Worm (Caenorhabditis elegans) whole organism, young adult: ENCODE measurements around the gene ZK1321.1.
A peak's percentile ranks its signal among the peaks of the same experiment; 100 is the strongest.

Experiments used
- B0336.3 ChIP-seq: fragments of 200-800 bp; sonication (Bioruptor generic); IDR thresholded peaks from 2 replicates; pipeline ENCODE4 v1.3.6; 2022; ENCODE audit warnings: missing genetic modification characterization, missing compliant biosample characterization
- D2030.7 ChIP-seq: fragments of 200-800 bp; sonication (Bioruptor generic); IDR thresholded peaks from 2 replicates; pipeline ENCODE4 v1.3.6; 2022; ENCODE audit warnings: missing genetic modification reagents, missing genetic modification characterization, missing compliant biosample characterization
- F10E7.11 ChIP-seq: sonication (generic microtip); optimal IDR thresholded peaks from 2 replicates; lab custom pipeline; 2017; ENCODE audit warnings: mild to moderate bottlenecking, missing genetic modification characterization, moderate library complexity, missing compliant biosample characterization
- F37B4.10 ChIP-seq: fragments of 200-800 bp; sonication (Bioruptor generic); IDR thresholded peaks from 2 replicates; pipeline ENCODE4 v1.3.6; 2022; ENCODE audit warnings: missing genetic modification characterization, missing compliant biosample characterization
- F49E8.2 ChIP-seq: sonication (generic microtip); optimal IDR thresholded peaks from 3 replicates; lab custom pipeline; 2017; ENCODE audit warnings: missing genetic modification characterization, mild to moderate bottlenecking, missing compliant biosample characterization, antibody characterized with exemption, moderate library complexity; ENCODE audit not compliant: insufficient read depth
- K11D2.4 ChIP-seq: fragments of 200-800 bp; sonication (Bioruptor generic); IDR thresholded peaks from 2 replicates; pipeline ENCODE4 v1.3.6; 2022; ENCODE audit warnings: missing genetic modification reagents, missing genetic modification characterization, missing compliant biosample characterization
- K12H6.12 ChIP-seq: fragments of 200-800 bp; sonication (Bioruptor generic); optimal IDR thresholded peaks from 2 replicates; lab custom pipeline; 2018; ENCODE audit warnings: mild to moderate bottlenecking, missing genetic modification characterization, missing compliant biosample characterization
- T07F8.4 ChIP-seq: sonication (generic microtip); optimal IDR thresholded peaks from 2 replicates; lab custom pipeline; 2016; ENCODE audit warnings: mild to moderate bottlenecking, missing genetic modification characterization, moderate library complexity, missing compliant biosample characterization
- T26A5.8 ChIP-seq: sonication (generic microtip); optimal IDR thresholded peaks from 2 replicates; lab custom pipeline; 2016; ENCODE audit warnings: missing genetic modification characterization, missing compliant biosample characterization
- Y53F4B.3 ChIP-seq: fragments of 200-800 bp; sonication (Bioruptor generic); IDR thresholded peaks from 2 replicates; pipeline ENCODE4 v1.3.6; 2022; ENCODE audit warnings: missing genetic modification reagents, missing genetic modification characterization, missing compliant biosample characterization
- Y53G8AR.9 ChIP-seq: fragments of 200-800 bp; sonication (Bioruptor generic); conservative IDR thresholded peaks from 2 replicates; pipeline ENCODE4 v1.3.6; 2022; ENCODE audit warnings: missing genetic modification reagents, missing genetic modification characterization, missing compliant biosample characterization
- Y67H2A.10 ChIP-seq: fragments of 200-800 bp; sonication (Bioruptor generic); conservative IDR thresholded peaks from 2 replicates; pipeline ENCODE4 v1.3.6; 2022; ENCODE audit warnings: missing genetic modification reagents, missing genetic modification characterization, missing compliant biosample characterization
- Y95B8A.8 ChIP-seq: fragments of 200-800 bp; sonication (Bioruptor generic); IDR thresholded peaks from 2 replicates; pipeline ENCODE4 v1.3.6; 2022; ENCODE audit warnings: missing genetic modification reagents, missing genetic modification characterization, missing compliant biosample characterization
- akir-1 ChIP-seq: fragments of 200-800 bp; sonication (Bioruptor generic); optimal IDR thresholded peaks from 2 replicates; lab custom pipeline; 2018; ENCODE audit warnings: mild to moderate bottlenecking, missing genetic modification characterization, moderate library complexity, missing compliant biosample characterization
- attf-3 ChIP-seq: fragments of 200-800 bp; sonication (Bioruptor generic); conservative IDR thresholded peaks from 2 replicates; pipeline ENCODE4 v1.3.6; 2022; ENCODE audit warnings: missing genetic modification reagents, missing genetic modification characterization, missing compliant biosample characterization
- ccch-3 ChIP-seq: fragments of 200-800 bp; sonication (Bioruptor generic); optimal IDR thresholded peaks from 2 replicates; lab custom pipeline; 2018; ENCODE audit warnings: mild to moderate bottlenecking, missing genetic modification characterization, missing compliant biosample characterization
- ceh-100 ChIP-seq: fragments of 200-800 bp; sonication (Bioruptor generic); IDR thresholded peaks from 2 replicates; pipeline ENCODE4 v1.3.6; 2022; ENCODE audit warnings: missing genetic modification reagents, missing genetic modification characterization, missing compliant biosample characterization
- ceh-27 ChIP-seq: fragments of 200-800 bp; sonication (Bioruptor generic); optimal IDR thresholded peaks from 2 replicates; lab custom pipeline; 2018; ENCODE audit warnings: mild to moderate bottlenecking, missing genetic modification characterization, moderate library complexity, missing compliant biosample characterization
- ceh-91 ChIP-seq: fragments of 200-800 bp; sonication (Bioruptor generic); IDR thresholded peaks from 2 replicates; pipeline ENCODE4 v1.3.6; 2022; ENCODE audit warnings: missing genetic modification reagents, missing genetic modification characterization, missing compliant biosample characterization
- chd-7 ChIP-seq: sonication (generic microtip); optimal IDR thresholded peaks from 2 replicates; lab custom pipeline; 2016; ENCODE audit warnings: mild to moderate bottlenecking, missing genetic modification characterization, moderate library complexity, missing compliant biosample characterization
- efl-1 ChIP-seq: fragments of 150-350 bp; optimal IDR thresholded peaks from 2 replicates; lab custom pipeline; 2014; ENCODE audit warnings: missing biosample characterization, missing genetic modification reagents, missing genetic modification characterization
- egl-18 ChIP-seq: fragments of 200-800 bp; sonication (Bioruptor generic); IDR thresholded peaks from 2 replicates; pipeline ENCODE4 v1.3.6; 2022; ENCODE audit warnings: missing genetic modification reagents, missing genetic modification characterization, missing compliant biosample characterization
- egl-44 ChIP-seq: fragments of 200-800 bp; sonication (Bioruptor generic); IDR thresholded peaks from 2 replicates; pipeline ENCODE4 v1.3.6; 2022; ENCODE audit warnings: missing genetic modification reagents, missing genetic modification characterization, missing compliant biosample characterization
- ekl-4 ChIP-seq: fragments of 200-800 bp; sonication (Bioruptor generic); IDR thresholded peaks from 2 replicates; pipeline ENCODE4 v1.3.6; 2022; ENCODE audit warnings: missing genetic modification reagents, missing genetic modification characterization, missing compliant biosample characterization
- ets-4 ChIP-seq: fragments of 200-800 bp; sonication (Bioruptor generic); optimal IDR thresholded peaks from 2 replicates; lab custom pipeline; 2018; ENCODE audit warnings: mild to moderate bottlenecking, missing genetic modification characterization, missing compliant biosample characterization
- fkh-3 ChIP-seq: sonication (generic microtip); optimal IDR thresholded peaks from 2 replicates; lab custom pipeline; 2016; ENCODE audit warnings: mild to moderate bottlenecking, missing genetic modification characterization, missing compliant biosample characterization
- him-1 ChIP-seq: sonication (generic microtip); optimal IDR thresholded peaks from 2 replicates; lab custom pipeline; 2016; ENCODE audit warnings: missing genotype, missing genetic modification reagents, missing genetic modification characterization, missing compliant biosample characterization
- hlh-12 ChIP-seq: sonication (generic microtip); optimal IDR thresholded peaks from 2 replicates; lab custom pipeline; 2016; ENCODE audit warnings: missing genetic modification characterization, missing compliant biosample characterization
- hmg-20 ChIP-seq: fragments of 200-800 bp; sonication (Bioruptor generic); IDR thresholded peaks from 2 replicates; pipeline ENCODE4 v1.3.6; 2022; ENCODE audit warnings: missing genetic modification reagents, missing genetic modification characterization, missing compliant biosample characterization
- let-526 ChIP-seq: fragments of 200-800 bp; sonication (Bioruptor generic); IDR thresholded peaks from 2 replicates; pipeline ENCODE4 v1.3.6; 2022; ENCODE audit warnings: missing genetic modification reagents, missing genetic modification characterization, missing compliant biosample characterization
- lin-35 ChIP-seq, 3 experiments: fragments of 150-350 bp in 2 of 3; sonication (generic microtip) in 1 of 3; optimal IDR thresholded peaks; 2 replicates each; lab custom pipeline; 2014 to 2018; ENCODE audit warnings: missing biosample characterization in 3 of 3, missing genetic modification characterization in 3 of 3, missing genetic modification reagents in 3 of 3
- lin-54 ChIP-seq: fragments of 200-800 bp; sonication (Bioruptor generic); optimal IDR thresholded peaks from 2 replicates; lab custom pipeline; 2018; ENCODE audit warnings: mild to moderate bottlenecking, missing genetic modification characterization, missing compliant biosample characterization
- lir-1 ChIP-seq: fragments of 200-800 bp; sonication (Bioruptor generic); conservative IDR thresholded peaks from 2 replicates; pipeline ENCODE4 v1.3.6; 2022; ENCODE audit warnings: missing genetic modification reagents, missing genetic modification characterization, missing compliant biosample characterization
- mel-28 ChIP-seq: sonication (generic microtip); optimal IDR thresholded peaks from 2 replicates; lab custom pipeline; 2016; ENCODE audit warnings: borderline replicate concordance, mild to moderate bottlenecking, missing genetic modification characterization, missing compliant biosample characterization
- nfya-2 ChIP-seq: fragments of 200-800 bp; sonication (Bioruptor generic); IDR thresholded peaks from 2 replicates; pipeline ENCODE4 v1.3.6; 2022; ENCODE audit warnings: missing genetic modification reagents, missing genetic modification characterization, missing compliant biosample characterization
- nfyb-1 ChIP-seq: fragments of 200-800 bp; sonication (Bioruptor generic); IDR thresholded peaks from 2 replicates; pipeline ENCODE4 v1.3.6; 2022; ENCODE audit warnings: missing genetic modification reagents, missing genetic modification characterization, missing compliant biosample characterization
- nhr-80 ChIP-seq: sonication (generic microtip); optimal IDR thresholded peaks from 2 replicates; lab custom pipeline; 2016; ENCODE audit warnings: missing genetic modification characterization, missing compliant biosample characterization
- pha-4 ChIP-seq: fragments of 150-350 bp; sonication (generic microtip); optimal IDR thresholded peaks from 2 replicates; lab custom pipeline; 2014; ENCODE audit warnings: missing biosample characterization, missing genetic modification reagents, missing genetic modification characterization
- rcor-1 ChIP-seq: fragments of 200-800 bp; sonication (Bioruptor generic); IDR thresholded peaks from 2 replicates; pipeline ENCODE4 v1.3.6; 2022; ENCODE audit warnings: missing genetic modification reagents, missing genetic modification characterization, missing compliant biosample characterization
- repo-1 ChIP-seq: sonication (generic microtip); optimal IDR thresholded peaks from 2 replicates; lab custom pipeline; 2017; ENCODE audit warnings: mild to moderate bottlenecking, missing genetic modification characterization, missing compliant biosample characterization
- rpc-1 ChIP-seq, 2 experiments: fragments of 150-350 bp in 1 of 2; sonication (generic microtip) in 1 of 2; optimal IDR thresholded peaks; 2 replicates each; lab custom pipeline; 2014 to 2018; ENCODE audit warnings: missing biosample characterization in 1 of 2, missing genetic modification characterization in 1 of 2, missing genetic modification reagents in 1 of 2, missing genotype in 1 of 2
- snpc-1.1 ChIP-seq: sonication (generic microtip); optimal IDR thresholded peaks from 2 replicates; lab custom pipeline; 2017; ENCODE audit warnings: missing genetic modification characterization, mild to moderate bottlenecking, missing compliant biosample characterization, antibody characterized with exemption, moderate library complexity, missing genotype, missing genetic modification reagents; ENCODE audit not compliant: insufficient read depth
- snpc-1.3 ChIP-seq: sonication (generic microtip); optimal IDR thresholded peaks from 2 replicates; lab custom pipeline; 2017; ENCODE audit warnings: missing genetic modification characterization, mild to moderate bottlenecking, missing compliant biosample characterization, antibody characterized with exemption, moderate library complexity, missing genotype, missing genetic modification reagents; ENCODE audit not compliant: insufficient read depth
- sptf-2 ChIP-seq: fragments of 200-800 bp; sonication (Bioruptor generic); optimal IDR thresholded peaks from 2 replicates; lab custom pipeline; 2018; ENCODE audit warnings: mild to moderate bottlenecking, missing genetic modification characterization, missing compliant biosample characterization
- unc-62 ChIP-seq: fragments of 150-350 bp; optimal IDR thresholded peaks from 2 replicates; lab custom pipeline; 2014; ENCODE audit warnings: missing biosample characterization, missing genetic modification reagents, missing genetic modification characterization
- zfh-2 ChIP-seq: fragments of 200-800 bp; sonication (Bioruptor generic); conservative IDR thresholded peaks from 2 replicates; pipeline ENCODE4 v1.3.6; 2022; ENCODE audit warnings: missing genetic modification reagents, missing genetic modification characterization, missing compliant biosample characterization
- ztf-25 ChIP-seq: fragments of 200-800 bp; sonication (Bioruptor generic); IDR thresholded peaks from 2 replicates; pipeline ENCODE4 v1.3.6; 2022; ENCODE audit warnings: missing genetic modification reagents, missing genetic modification characterization, missing compliant biosample characterization
- ztf-26 ChIP-seq: sonication (generic microtip); optimal IDR thresholded peaks from 2 replicates; lab custom pipeline; 2017; ENCODE audit warnings: missing genetic modification characterization, missing compliant biosample characterization

The ZK1321.1 gene

DNA sequence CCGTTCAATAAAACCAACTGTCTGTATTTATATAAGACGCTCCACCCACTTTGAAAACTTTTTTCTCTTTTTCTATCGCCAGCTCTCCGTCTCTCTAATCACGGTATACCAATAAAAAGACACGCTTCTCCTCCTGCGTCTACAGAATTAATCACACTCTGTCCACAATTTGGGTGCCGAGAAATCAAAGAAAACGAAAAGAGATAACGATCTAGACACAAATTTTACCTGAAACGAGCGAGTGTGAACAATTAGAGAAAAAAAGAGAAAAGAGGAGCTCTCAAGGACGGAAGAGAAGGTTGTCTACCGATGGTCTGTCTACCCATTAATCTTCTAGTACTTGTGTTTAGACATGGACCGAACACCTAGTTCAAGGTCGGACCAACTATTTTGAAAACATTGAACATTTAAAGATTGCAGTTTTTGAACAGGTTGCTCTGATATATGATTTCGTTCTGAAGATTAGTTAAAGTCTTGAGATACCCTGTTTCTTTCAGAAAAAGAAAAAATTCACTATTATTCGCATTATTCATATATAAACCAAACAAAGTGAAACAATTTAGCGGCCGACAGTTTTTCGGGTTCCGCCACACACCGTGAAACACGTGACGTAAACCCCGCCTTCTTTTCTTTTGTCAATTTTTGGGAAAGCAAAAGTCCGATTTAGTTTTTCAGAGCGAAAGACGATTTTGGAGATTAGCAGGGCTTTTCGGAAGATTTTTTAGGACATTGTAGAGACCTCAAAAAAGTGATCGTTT lies 33.7 kb downstream of the ZK1321.1 start, which contains the start of gene cyp-13A2 (continued):
- TF ChIP-seq pha-4 (tag; lab: Kevin White, UChicago) = peak; percentile 6
- TF ChIP-seq chd-7 (tag; lab: Kevin White, UChicago) = no peak
- no peak for TF ChIP-seq lin-35 (GFP tag; optimal IDR thresholded peaks at IDR 0.05; lab: Kevin White, UChicago)
- TF ChIP-seq snpc-1.1 (tag; lab: Kevin White, UChicago) = peak; percentile 93
- no peak for TF ChIP-seq Y95B8A.8 (GFP tag; lab: Robert Waterston, UW)
- TF ChIP-seq Y53G8AR.9 (GFP tag; lab: Robert Waterston, UW) = no peak
- TF ChIP-seq K11D2.4 = no peak
- TF ChIP-seq K12H6.12 (tag; lab: Kevin White, UChicago) = no peak
- TF ChIP-seq hlh-12 (tag; lab: Kevin White, UChicago) = no peak
- no peak for TF ChIP-seq nfyb-1
- no peak for TF ChIP-seq unc-62 (GFP tag; lab: Kevin White, UChicago)
- no peak for TF ChIP-seq snpc-1.3 (tag; lab: Kevin White, UChicago)
- TF ChIP-seq D2030.7 (GFP tag; lab: Robert Waterston, UW) = no peak
- no peak for TF ChIP-seq sptf-2 (GFP tag; lab: Kevin White, UChicago)
- no peak for TF ChIP-seq T07F8.4 (tag; lab: Kevin White, UChicago)
- no peak for TF ChIP-seq lir-1 (GFP tag; lab: Robert Waterston, UW)
- TF ChIP-seq ceh-100 (GFP tag; lab: Robert Waterston, UW) = no peak
- no peak for TF ChIP-seq efl-1 (GFP tag; lab: Kevin White, UChicago)
- TF ChIP-seq ceh-27 (GFP tag; lab: Kevin White, UChicago) = no peak
- TF ChIP-seq egl-18 = no peak
- no peak for TF ChIP-seq ets-4
- no peak for TF ChIP-seq T26A5.8 (tag; lab: Kevin White, UChicago)
- TF ChIP-seq nhr-80 (tag; lab: Kevin White, UChicago) = peak; percentile 89
- no peak for TF ChIP-seq ekl-4 (GFP tag; lab: Robert Waterston, UW)
- no peak for TF ChIP-seq ztf-26 (tag; lab: Kevin White, UChicago)
- no peak for TF ChIP-seq mel-28 (tag; lab: Kevin White, UChicago)
- no peak for TF ChIP-seq repo-1 (tag; lab: Kevin White, UChicago)
- no peak for TF ChIP-seq akir-1 (GFP tag; lab: Kevin White, UChicago)
- 0 out of 2 replicates have a peak, but pooled peaks have one; percentile 27 for TF ChIP-seq B0336.3 (GFP tag; lab: Robert Waterston, UW)
- TF ChIP-seq ccch-3 (GFP tag; lab: Kevin White, UChicago) = no peak
- TF ChIP-seq ztf-25 = no peak
- TF ChIP-seq let-526 (GFP tag; lab: Robert Waterston, UW) = no peak
- TF ChIP-seq attf-3 (GFP tag; lab: Robert Waterston, UW) = no peak
- no peak for TF ChIP-seq zfh-2 (GFP tag; lab: Robert Waterston, UW)
- peak; percentile 56 for TF ChIP-seq him-1
- TF ChIP-seq rpc-1 (optimal IDR thresholded peaks at IDR 0.05; lab: Kevin White, UChicago) = no peak
- TF ChIP-seq rpc-1 (tag; optimal IDR thresholded peaks at IDR 0.05; lab: Kevin White, UChicago) = peak; percentile 3
- TF ChIP-seq nfya-2 (GFP tag; lab: Robert Waterston, UW) = no peak
- no peak for TF ChIP-seq rcor-1 (GFP tag; lab: Robert Waterston, UW)
- no peak for TF ChIP-seq egl-44
- no peak for TF ChIP-seq Y67H2A.10
- TF ChIP-seq F10E7.11 (tag; lab: Kevin White, UChicago) = no peak
- TF ChIP-seq F49E8.2 (tag; lab: Kevin White, UChicago) = no peak
- TF ChIP-seq lin-54 = no peak
- no peak for TF ChIP-seq ceh-91
- no peak for TF ChIP-seq fkh-3
- no peak for TF ChIP-seq Y53F4B.3 (GFP tag; lab: Robert Waterston, UW)
- no peak for TF ChIP-seq F37B4.10
- TF ChIP-seq hmg-20 (GFP tag; lab: Robert Waterston, UW) = no peak
